Fruit fly (Drosophila melanogaster): ENCODE results near the gene CG43998.
A peak's percentile ranks its signal among the peaks of the same experiment; 100 is the strongest.

CG43998 gene

DNA sequence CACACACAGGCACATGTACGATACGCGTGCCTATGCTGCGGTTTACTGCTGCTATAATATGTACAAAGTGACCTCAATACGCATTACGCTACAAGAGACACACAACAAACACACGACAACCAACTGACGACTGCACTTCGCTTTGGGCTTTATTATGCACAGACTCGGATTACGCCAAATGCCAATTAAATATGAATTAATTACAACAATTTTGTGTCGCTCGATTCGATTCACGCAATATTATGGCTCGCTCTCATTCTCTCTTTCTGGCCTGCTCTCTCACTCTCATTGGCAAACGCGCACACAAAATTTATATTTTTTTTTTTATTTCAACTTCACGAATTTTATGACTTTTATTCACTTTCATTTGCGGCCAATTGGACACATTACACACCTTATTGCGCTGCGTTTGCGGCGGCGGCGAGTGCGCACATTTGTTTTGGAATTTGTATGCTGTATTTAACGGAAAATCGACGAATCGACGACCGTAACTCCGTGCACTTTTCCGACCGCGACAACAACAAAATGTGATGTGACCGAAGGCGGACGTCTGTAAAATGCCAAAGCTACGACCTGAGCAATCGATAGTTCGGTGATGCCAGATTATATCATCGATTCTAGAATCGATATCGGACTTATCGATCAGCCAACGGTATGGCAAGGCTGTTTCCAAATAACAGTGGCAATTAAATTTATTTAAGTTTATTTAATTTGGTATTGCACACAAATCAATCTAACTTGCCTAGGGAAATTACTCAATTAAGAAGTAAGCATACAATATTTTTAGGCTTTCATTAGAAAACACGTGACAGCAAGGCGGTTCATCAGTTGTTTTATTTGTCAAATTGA, 6.1 kb downstream of the CG43998 start, which contains the start of the genes sba and CG31141:
Gene sba, minus strand, starts transcription at position 472 of the 849 bp plus-strand sequence.
Gene CG31141, plus strand, starts transcription at position 799 of the 849 bp plus-strand sequence.
- peak; percentile 34 for TF ChIP-seq bab1 (GFP tag; optimal IDR thresholded peaks at IDR 0.05)
- TF ChIP-seq ovo (GFP tag; optimal IDR thresholded peaks at IDR 0.05): peak; percentile 27
- TF ChIP-seq Clk (GFP tag; optimal IDR thresholded peaks at IDR 0.05): no peak
- TF ChIP-seq CG33017 (tag; optimal IDR thresholded peaks at IDR 0.05): peak; percentile 38
- TF ChIP-seq CG11617 (GFP tag; optimal IDR thresholded peaks at IDR 0.05): no peak
- peak; percentile 48 for TF ChIP-seq cic (GFP tag; optimal IDR thresholded peaks at IDR 0.05)
- TF ChIP-seq Mnt (GFP tag; optimal IDR thresholded peaks at IDR 0.05): peak; percentile 70
- TF ChIP-seq CG14711 (tag; optimal IDR thresholded peaks at IDR 0.05): no peak
- TF ChIP-seq tj (GFP tag; optimal IDR thresholded peaks at IDR 0.05): no peak
- peak; percentile 40 for TF ChIP-seq CG7101 (tag; optimal IDR thresholded peaks at IDR 0.05)

- TF ChIP-seq CG5204 (GFP tag; optimal IDR thresholded peaks at IDR 0.05) (no peak), cic (GFP tag; optimal IDR thresholded peaks at IDR 0.05) (peak; percentile 31), Clk (GFP tag; optimal IDR thresholded peaks at IDR 0.05) (no peak), tj (GFP tag; optimal IDR thresholded peaks at IDR 0.05) (peak; percentile 66), CG14711 (tag; optimal IDR thresholded peaks at IDR 0.05) (no peak)
Observed at dm6 chr3R:23921701-23922501, 6.9 kb downstream of the CG43998 start.

dm6 chr3R:23920874-23921539, 7.8 kb downstream of the CG43998 start:
- TF ChIP-seq Mnt (GFP tag; optimal IDR thresholded peaks at IDR 0.05) (no peak), CG7101 (tag; optimal IDR thresholded peaks at IDR 0.05) (peak; percentile 52), CG33017 (tag; optimal IDR thresholded peaks at IDR 0.05) (peak; percentile 62), Clk (GFP tag; optimal IDR thresholded peaks at IDR 0.05) (no peak), CG12768 (GFP tag; optimal IDR thresholded peaks at IDR 0.05) (peak; percentile 9), cnc (optimal IDR thresholded peaks at IDR 0.05) (no peak), CG14711 (tag; optimal IDR thresholded peaks at IDR 0.05) (peak; percentile 43), CG11617 (GFP tag; optimal IDR thresholded peaks at IDR 0.05) (peak; percentile 39), bab1 (GFP tag; optimal IDR thresholded peaks at IDR 0.05) (peak; percentile 67), pad (GFP tag; optimal IDR thresholded peaks at IDR 0.05) (no peak), Crg-1 (GFP tag; optimal IDR thresholded peaks at IDR 0.05) (no peak), ovo (GFP tag; optimal IDR thresholded peaks at IDR 0.05) (no peak)

dm6 chr3R:23920387-23920786, 8.4 kb downstream of the CG43998 start:
- no peak for TF ChIP-seq pad (GFP tag; optimal IDR thresholded peaks at IDR 0.05)
- no peak for TF ChIP-seq Mnt (GFP tag; optimal IDR thresholded peaks at IDR 0.05)
- TF ChIP-seq tj (GFP tag; optimal IDR thresholded peaks at IDR 0.05): no peak

dm6 chr3R:23919366-23919765, 9.4 kb downstream of the CG43998 start:
- TF ChIP-seq tj (GFP tag; optimal IDR thresholded peaks at IDR 0.05) (no peak), CG7045 (GFP tag; optimal IDR thresholded peaks at IDR 0.05) (no peak), Mnt (GFP tag; optimal IDR thresholded peaks at IDR 0.05) (no peak), pad (GFP tag; optimal IDR thresholded peaks at IDR 0.05) (no peak), toe (GFP tag; optimal IDR thresholded peaks at IDR 0.05) (no peak), Clk (GFP tag; optimal IDR thresholded peaks at IDR 0.05) (no peak), bab1 (GFP tag; optimal IDR thresholded peaks at IDR 0.05) (no peak), cnc (optimal IDR thresholded peaks at IDR 0.05) (no peak), CG5204 (GFP tag; optimal IDR thresholded peaks at IDR 0.05) (no peak), CG7101 (tag; optimal IDR thresholded peaks at IDR 0.05) (no peak), cic (GFP tag; optimal IDR thresholded peaks at IDR 0.05) (no peak), CG14711 (tag; optimal IDR thresholded peaks at IDR 0.05) (no peak), CG33017 (tag; optimal IDR thresholded peaks at IDR 0.05) (no peak)

dm6 chr3R:23915967-23916366, 12.8 kb downstream of the CG43998 start:
- no peak for TF ChIP-seq Crg-1 (GFP tag; optimal IDR thresholded peaks at IDR 0.05)
- no peak for TF ChIP-seq CG12768 (GFP tag; optimal IDR thresholded peaks at IDR 0.05)
- no peak for TF ChIP-seq pad (GFP tag; optimal IDR thresholded peaks at IDR 0.05)
- TF ChIP-seq Mnt (GFP tag; optimal IDR thresholded peaks at IDR 0.05): no peak
- TF ChIP-seq cnc (optimal IDR thresholded peaks at IDR 0.05): no peak
- TF ChIP-seq toe (GFP tag; optimal IDR thresholded peaks at IDR 0.05): no peak
- TF ChIP-seq CG14711 (tag; optimal IDR thresholded peaks at IDR 0.05): no peak
- no peak for TF ChIP-seq CG33017 (tag; optimal IDR thresholded peaks at IDR 0.05)
- no peak for TF ChIP-seq ovo (GFP tag; optimal IDR thresholded peaks at IDR 0.05)
- TF ChIP-seq tj (GFP tag; optimal IDR thresholded peaks at IDR 0.05): no peak
- no peak for TF ChIP-seq kay (GFP tag; ENCODE audit: borderline replicate concordance)
- TF ChIP-seq cic (GFP tag; optimal IDR thresholded peaks at IDR 0.05): no peak
- no peak for TF ChIP-seq CG1620 (GFP tag; optimal IDR thresholded peaks at IDR 0.05)
- no peak for TF ChIP-seq Hr96 (GFP tag; optimal IDR thresholded peaks at IDR 0.05)
- TF ChIP-seq CG5204 (GFP tag; optimal IDR thresholded peaks at IDR 0.05): no peak
- no peak for TF ChIP-seq bab1 (GFP tag; optimal IDR thresholded peaks at IDR 0.05)
- no peak for TF ChIP-seq Clk (GFP tag; optimal IDR thresholded peaks at IDR 0.05)
- TF ChIP-seq CG11617 (GFP tag; optimal IDR thresholded peaks at IDR 0.05): no peak
